Fruit fly (Drosophila melanogaster) S2 (cell line): ENCODE measurements around the gene CG11162.

Experiments
- CG8478 ChIP-seq: fragments of >200 bp; optimal IDR thresholded peaks from 2 replicates; lab custom pipeline; 2018
- CTCF ChIP-seq, 2 experiments: fragments of >200 bp; optimal IDR thresholded peaks; 2 replicates each; lab custom pipeline; 2018

DNA sequence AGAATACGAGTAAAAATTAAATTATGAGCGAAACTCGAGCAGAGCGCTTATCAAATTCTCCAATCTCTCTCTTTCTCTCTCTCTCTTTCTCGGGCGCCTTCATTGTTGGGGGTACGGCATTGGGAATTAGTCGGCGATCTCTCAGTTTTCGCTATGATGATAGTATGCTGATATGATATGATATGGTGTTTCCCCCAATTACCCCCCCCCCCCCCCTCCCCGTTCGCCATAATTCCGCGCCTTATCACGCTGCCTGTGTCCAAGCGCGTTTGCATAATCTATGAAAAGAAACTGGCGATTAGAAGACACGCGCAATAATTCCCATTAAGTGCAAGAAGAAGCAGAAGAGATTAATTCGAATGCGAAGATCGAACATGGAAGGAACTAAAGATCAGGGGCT, 39.9 kb upstream of the CG11162 start:
- TF ChIP-seq CG8478 (lab: Kevin White, UChicago): no peak
- no peak for TF ChIP-seq CTCF (optimal IDR thresholded peaks at IDR 0.05; lab: Kevin White, UChicago)
